Worm (Caenorhabditis elegans): ENCODE results near the gene srh-99.

DNA sequence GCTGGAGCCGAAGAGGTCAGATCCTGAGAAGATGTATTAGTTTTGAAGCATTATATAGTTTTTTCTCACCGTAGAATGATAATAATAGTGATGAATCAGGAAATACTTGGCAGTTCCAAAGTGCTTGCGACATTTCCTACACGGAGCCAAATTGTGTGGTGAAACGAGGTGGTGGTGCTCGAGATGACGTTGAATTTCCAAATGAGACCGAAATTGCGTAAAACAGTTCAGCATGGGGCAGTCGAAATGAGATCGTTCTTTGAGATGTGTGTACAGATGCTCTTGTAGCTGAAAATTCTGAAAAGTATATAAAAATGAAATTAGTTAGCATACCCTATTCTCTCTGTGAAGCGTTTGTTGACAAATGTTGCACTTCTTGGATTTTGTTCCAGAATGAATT, 11.6 kb upstream of the srh-99 start, which contains the start of gene C46E10.8:
- TF ChIP-seq unc-62 (GFP tag; optimal IDR thresholded peaks at IDR 0.05) (no peak), lin-39 (tag; optimal IDR thresholded peaks at IDR 0.05) (no peak)
